Worm (Caenorhabditis elegans) whole organism, young adult: Measurements from ENCODE around the gene F58E6.5.

ENCODE experiments used
- F10E7.11 ChIP-seq: sonication (generic microtip); optimal IDR thresholded peaks from 2 replicates; lab custom pipeline; 2017; ENCODE audit warnings: mild to moderate bottlenecking, missing genetic modification characterization, moderate library complexity, missing compliant biosample characterization
- F22D6.2 ChIP-seq: sonication (generic microtip); optimal IDR thresholded peaks from 2 replicates; lab custom pipeline; 2016; ENCODE audit warnings: mild to moderate bottlenecking, missing genetic modification characterization, missing compliant biosample characterization
- F39B2.1 ChIP-seq: fragments of 200-800 bp; sonication (Bioruptor generic); IDR thresholded peaks from 2 replicates; pipeline ENCODE4 v1.3.6; 2022; ENCODE audit warnings: missing genetic modification reagents, missing genetic modification characterization, missing compliant biosample characterization
- F52B5.7 ChIP-seq: sonication (generic microtip); optimal IDR thresholded peaks from 2 replicates; lab custom pipeline; 2016; ENCODE audit warnings: mild to moderate bottlenecking, missing genetic modification characterization, missing compliant biosample characterization
- F55B11.4 ChIP-seq: sonication (generic microtip); optimal IDR thresholded peaks from 2 replicates; lab custom pipeline; 2016; ENCODE audit warnings: missing compliant biosample characterization, missing genetic modification characterization, borderline replicate concordance; ENCODE audit not compliant: insufficient read depth
- F57C9.4 ChIP-seq: sonication (generic microtip); optimal IDR thresholded peaks from 2 replicates; lab custom pipeline; 2017; ENCODE audit warnings: mild to moderate bottlenecking, missing genetic modification characterization, missing compliant biosample characterization
- K11D2.4 ChIP-seq: fragments of 200-800 bp; sonication (Bioruptor generic); IDR thresholded peaks from 2 replicates; pipeline ENCODE4 v1.3.6; 2022; ENCODE audit warnings: missing genetic modification reagents, missing genetic modification characterization, missing compliant biosample characterization
- Y53F4B.3 ChIP-seq: fragments of 200-800 bp; sonication (Bioruptor generic); IDR thresholded peaks from 2 replicates; pipeline ENCODE4 v1.3.6; 2022; ENCODE audit warnings: missing genetic modification reagents, missing genetic modification characterization, missing compliant biosample characterization
- Y53G8AR.9 ChIP-seq: fragments of 200-800 bp; sonication (Bioruptor generic); conservative IDR thresholded peaks from 2 replicates; pipeline ENCODE4 v1.3.6; 2022; ENCODE audit warnings: missing genetic modification reagents, missing genetic modification characterization, missing compliant biosample characterization
- Y67H2A.10 ChIP-seq: fragments of 200-800 bp; sonication (Bioruptor generic); conservative IDR thresholded peaks from 2 replicates; pipeline ENCODE4 v1.3.6; 2022; ENCODE audit warnings: missing genetic modification reagents, missing genetic modification characterization, missing compliant biosample characterization
- Y79H2A.3 ChIP-seq: fragments of 200-800 bp; sonication (Bioruptor generic); conservative IDR thresholded peaks from 2 replicates; pipeline ENCODE4 v1.3.6; 2022; ENCODE audit warnings: missing genetic modification reagents, missing genetic modification characterization, missing compliant biosample characterization
- Y95B8A.8 ChIP-seq: fragments of 200-800 bp; sonication (Bioruptor generic); IDR thresholded peaks from 2 replicates; pipeline ENCODE4 v1.3.6; 2022; ENCODE audit warnings: missing genetic modification reagents, missing genetic modification characterization, missing compliant biosample characterization
- ZK185.1 ChIP-seq: sonication (generic microtip); optimal IDR thresholded peaks from 2 replicates; lab custom pipeline; 2016; ENCODE audit warnings: mild to moderate bottlenecking, missing genetic modification characterization, missing compliant biosample characterization; ENCODE audit not compliant: poor library complexity, severe bottlenecking
- aptf-2 ChIP-seq: fragments of 200-800 bp; sonication (Bioruptor generic); conservative IDR thresholded peaks from 2 replicates; pipeline ENCODE4 v1.3.6; 2022; ENCODE audit warnings: missing genetic modification reagents, missing genetic modification characterization, missing compliant biosample characterization
- aptf-3 ChIP-seq: fragments of 200-800 bp; sonication (Bioruptor generic); IDR thresholded peaks from 2 replicates; pipeline ENCODE4 v1.3.6; 2022; ENCODE audit warnings: missing genetic modification characterization, missing compliant biosample characterization
- ccch-3 ChIP-seq: fragments of 200-800 bp; sonication (Bioruptor generic); optimal IDR thresholded peaks from 2 replicates; lab custom pipeline; 2018; ENCODE audit warnings: mild to moderate bottlenecking, missing genetic modification characterization, missing compliant biosample characterization
- cebp-2 ChIP-seq: fragments of 200-800 bp; sonication (Bioruptor generic); IDR thresholded peaks from 2 replicates; pipeline ENCODE4 v1.3.6; 2022; ENCODE audit warnings: missing genetic modification characterization, missing compliant biosample characterization
- ceh-27 ChIP-seq: fragments of 200-800 bp; sonication (Bioruptor generic); optimal IDR thresholded peaks from 2 replicates; lab custom pipeline; 2018; ENCODE audit warnings: mild to moderate bottlenecking, missing genetic modification characterization, moderate library complexity, missing compliant biosample characterization
- ceh-58 ChIP-seq: fragments of 200-800 bp; sonication (Bioruptor generic); IDR thresholded peaks from 2 replicates; pipeline ENCODE4 v1.3.6; 2022; ENCODE audit warnings: missing genetic modification characterization, missing compliant biosample characterization
- ceh-91 ChIP-seq: fragments of 200-800 bp; sonication (Bioruptor generic); IDR thresholded peaks from 2 replicates; pipeline ENCODE4 v1.3.6; 2022; ENCODE audit warnings: missing genetic modification reagents, missing genetic modification characterization, missing compliant biosample characterization
- dox-1 ChIP-seq: fragments of 200-800 bp; sonication (Bioruptor generic); IDR thresholded peaks from 2 replicates; pipeline ENCODE4 v1.3.6; 2022; ENCODE audit warnings: missing genetic modification reagents, missing genetic modification characterization, missing compliant biosample characterization
- egl-18 ChIP-seq: fragments of 200-800 bp; sonication (Bioruptor generic); IDR thresholded peaks from 2 replicates; pipeline ENCODE4 v1.3.6; 2022; ENCODE audit warnings: missing genetic modification reagents, missing genetic modification characterization, missing compliant biosample characterization
- ekl-4 ChIP-seq: fragments of 200-800 bp; sonication (Bioruptor generic); IDR thresholded peaks from 2 replicates; pipeline ENCODE4 v1.3.6; 2022; ENCODE audit warnings: missing genetic modification reagents, missing genetic modification characterization, missing compliant biosample characterization
- fkh-3 ChIP-seq: sonication (generic microtip); optimal IDR thresholded peaks from 2 replicates; lab custom pipeline; 2016; ENCODE audit warnings: mild to moderate bottlenecking, missing genetic modification characterization, missing compliant biosample characterization
- gei-17 ChIP-seq: fragments of 200-800 bp; sonication (Bioruptor generic); optimal IDR thresholded peaks from 2 replicates; lab custom pipeline; 2018; ENCODE audit warnings: mild to moderate bottlenecking, missing genetic modification characterization, missing compliant biosample characterization
- hlh-12 ChIP-seq: sonication (generic microtip); optimal IDR thresholded peaks from 2 replicates; lab custom pipeline; 2016; ENCODE audit warnings: missing genetic modification characterization, missing compliant biosample characterization
- let-607 ChIP-seq, 2 experiments: fragments of 200-800 bp in 1 of 2; sonication (Bioruptor generic) in 1 of 2; sonication (generic microtip) in 1 of 2; optimal IDR thresholded peaks; 2 replicates each; lab custom pipeline; 2016 to 2018; ENCODE audit warnings: mild to moderate bottlenecking in 2 of 2, missing compliant biosample characterization in 2 of 2, missing genetic modification characterization in 2 of 2, moderate library complexity in 2 of 2, missing genotype in 1 of 2
- lin-35 ChIP-seq, 3 experiments: fragments of 150-350 bp in 2 of 3; sonication (generic microtip) in 1 of 3; optimal IDR thresholded peaks; 2 replicates each; lab custom pipeline; 2014 to 2018; ENCODE audit warnings: missing biosample characterization in 3 of 3, missing genetic modification characterization in 3 of 3, missing genetic modification reagents in 3 of 3
- lin-54 ChIP-seq: fragments of 200-800 bp; sonication (Bioruptor generic); optimal IDR thresholded peaks from 2 replicates; lab custom pipeline; 2018; ENCODE audit warnings: mild to moderate bottlenecking, missing genetic modification characterization, missing compliant biosample characterization
- lir-1 ChIP-seq: fragments of 200-800 bp; sonication (Bioruptor generic); conservative IDR thresholded peaks from 2 replicates; pipeline ENCODE4 v1.3.6; 2022; ENCODE audit warnings: missing genetic modification reagents, missing genetic modification characterization, missing compliant biosample characterization
- lsl-1 ChIP-seq: fragments of 200-800 bp; sonication (Bioruptor generic); optimal IDR thresholded peaks from 2 replicates; lab custom pipeline; 2018; ENCODE audit warnings: mild to moderate bottlenecking, missing genetic modification characterization, moderate library complexity, missing compliant biosample characterization
- mxl-1 ChIP-seq: sonication (generic microtip); optimal IDR thresholded peaks from 2 replicates; lab custom pipeline; 2016; ENCODE audit warnings: missing genetic modification characterization, missing compliant biosample characterization
- nfya-2 ChIP-seq: fragments of 200-800 bp; sonication (Bioruptor generic); IDR thresholded peaks from 2 replicates; pipeline ENCODE4 v1.3.6; 2022; ENCODE audit warnings: missing genetic modification reagents, missing genetic modification characterization, missing compliant biosample characterization
- nhr-179 ChIP-seq: sonication (generic microtip); optimal IDR thresholded peaks from 2 replicates; lab custom pipeline; 2016; ENCODE audit warnings: mild to moderate bottlenecking, missing genetic modification characterization, missing compliant biosample characterization
- nhr-27 ChIP-seq: fragments of 200-800 bp; sonication (Bioruptor generic); optimal IDR thresholded peaks from 2 replicates; lab custom pipeline; 2018; ENCODE audit warnings: mild to moderate bottlenecking, missing genetic modification characterization, moderate library complexity, missing compliant biosample characterization
- rpc-1 ChIP-seq, 2 experiments: fragments of 150-350 bp in 1 of 2; sonication (generic microtip) in 1 of 2; optimal IDR thresholded peaks; 2 replicates each; lab custom pipeline; 2014 to 2018; ENCODE audit warnings: missing biosample characterization in 1 of 2, missing genetic modification characterization in 1 of 2, missing genetic modification reagents in 1 of 2, missing genotype in 1 of 2
- sdz-38 ChIP-seq: sonication (generic microtip); optimal IDR thresholded peaks from 2 replicates; lab custom pipeline; 2016; ENCODE audit warnings: missing genotype, missing genetic modification characterization, missing compliant biosample characterization
- sea-2 ChIP-seq: fragments of 200-800 bp; sonication (Bioruptor generic); IDR thresholded peaks from 2 replicates; pipeline ENCODE4 v1.3.6; 2022; ENCODE audit warnings: missing genetic modification characterization, missing compliant biosample characterization
- snpc-1.1 ChIP-seq: sonication (generic microtip); optimal IDR thresholded peaks from 2 replicates; lab custom pipeline; 2017; ENCODE audit warnings: missing genetic modification characterization, mild to moderate bottlenecking, missing compliant biosample characterization, antibody characterized with exemption, moderate library complexity, missing genotype, missing genetic modification reagents; ENCODE audit not compliant: insufficient read depth
- somi-1 ChIP-seq: fragments of 200-800 bp; sonication (Bioruptor generic); optimal IDR thresholded peaks from 2 replicates; lab custom pipeline; 2018; ENCODE audit warnings: mild to moderate bottlenecking, missing genetic modification characterization, missing compliant biosample characterization
- tbp1 ChIP-seq: fragments of 200-800 bp; sonication (Bioruptor generic); optimal IDR thresholded peaks from 2 replicates; lab custom pipeline; 2018; ENCODE audit warnings: mild to moderate bottlenecking, missing genetic modification characterization, missing compliant biosample characterization
- tbx-9 ChIP-seq: sonication (generic microtip); optimal IDR thresholded peaks from 2 replicates; lab custom pipeline; 2016; ENCODE audit warnings: borderline replicate concordance, missing genetic modification characterization, inconsistent platforms, missing compliant biosample characterization
- tlf-1 ChIP-seq: fragments of 200-800 bp; sonication (Bioruptor generic); optimal IDR thresholded peaks from 2 replicates; lab custom pipeline; 2018; ENCODE audit warnings: mild to moderate bottlenecking, missing genetic modification characterization, missing compliant biosample characterization
- xnd-1 ChIP-seq: sonication (generic microtip); optimal IDR thresholded peaks from 2 replicates; lab custom pipeline; 2016; ENCODE audit warnings: missing genotype, missing genetic modification reagents, missing genetic modification characterization, missing compliant biosample characterization
- zim-3 ChIP-seq: sonication (generic microtip); optimal IDR thresholded peaks from 2 replicates; lab custom pipeline; 2017; ENCODE audit warnings: mild to moderate bottlenecking, missing genetic modification characterization, moderate library complexity, missing compliant biosample characterization
- ztf-3 ChIP-seq: fragments of 200-800 bp; sonication (Bioruptor generic); optimal IDR thresholded peaks from 2 replicates; lab custom pipeline; 2018; ENCODE audit warnings: mild to moderate bottlenecking, missing genetic modification characterization, missing compliant biosample characterization
- ztf-6 ChIP-seq: fragments of 200-800 bp; sonication (Bioruptor generic); IDR thresholded peaks from 2 replicates; pipeline ENCODE4 v1.3.6; 2022; ENCODE audit warnings: missing genetic modification reagents, missing genetic modification characterization, missing compliant biosample characterization

F58E6.5 gene

ce11 chrV:9789657-9790261 is 35.4 kb upstream of the F58E6.5 start, which contains the start of gene ztf-7 (continued):
- no peak for TF ChIP-seq Y79H2A.3 (GFP tag; lab: Robert Waterston, UW)
- TF ChIP-seq K11D2.4 (GFP tag; lab: Robert Waterston, UW), result peak; percentile 96
- no peak for TF ChIP-seq tbx-9 (tag; lab: Kevin White, UChicago)
- no peak for TF ChIP-seq xnd-1 (tag; lab: Kevin White, UChicago)
- no peak for TF ChIP-seq hlh-12 (tag; lab: Kevin White, UChicago)
- TF ChIP-seq ccch-3 (GFP tag; lab: Kevin White, UChicago), result no peak
- TF ChIP-seq rpc-1 (optimal IDR thresholded peaks at IDR 0.05; lab: Kevin White, UChicago), result no peak
- no peak for TF ChIP-seq rpc-1 (tag; optimal IDR thresholded peaks at IDR 0.05; lab: Kevin White, UChicago)
- peak; percentile 68 for TF ChIP-seq lsl-1
- peak; percentile 65; the same call in 1 of the 2 replicates for TF ChIP-seq cebp-2 (GFP tag; lab: Robert Waterston, UW)
- peak in 1 of 3 experiments; percentile 87 for TF ChIP-seq lin-35 (GFP tag; optimal IDR thresholded peaks at IDR 0.05; lab: Kevin White, UChicago)
- no peak for TF ChIP-seq F10E7.11 (tag; lab: Kevin White, UChicago)
- peak; percentile 89 for TF ChIP-seq lir-1 (GFP tag; lab: Robert Waterston, UW)
- peak; percentile 95 for TF ChIP-seq Y53G8AR.9 (GFP tag; lab: Robert Waterston, UW)
- peak; percentile 37; the same call in 1 of the 2 replicates for TF ChIP-seq ceh-91 (GFP tag; lab: Robert Waterston, UW)
- TF ChIP-seq ZK185.1 (tag; lab: Kevin White, UChicago), result peak; percentile 78
- peak; percentile 97 to 98 for TF ChIP-seq let-607 (tag; optimal IDR thresholded peaks at IDR 0.05; lab: Kevin White, UChicago)
- no peak for TF ChIP-seq nhr-179 (tag; lab: Kevin White, UChicago)
- TF ChIP-seq sea-2, result peak; percentile 70; the same call in 1 of the 2 replicates
- peak; percentile 92 for TF ChIP-seq somi-1 (GFP tag; lab: Kevin White, UChicago)
- TF ChIP-seq zim-3, result no peak
- no peak for TF ChIP-seq nfya-2 (GFP tag; lab: Robert Waterston, UW)
- peak; percentile 97 for TF ChIP-seq tlf-1 (GFP tag; lab: Kevin White, UChicago)
- TF ChIP-seq nhr-27 (tag; lab: Kevin White, UChicago), result peak; percentile 8
- no peak for TF ChIP-seq mxl-1 (tag; lab: Kevin White, UChicago)
- 0 out of 2 replicates have a peak, but pooled peaks have one; percentile 42 for TF ChIP-seq ztf-6 (GFP tag; lab: Robert Waterston, UW)
- 0 out of 2 replicates have a peak, but pooled peaks have one; percentile 20 for TF ChIP-seq aptf-2 (GFP tag; lab: Robert Waterston, UW)
- TF ChIP-seq ztf-3 (GFP tag; lab: Kevin White, UChicago), result peak; percentile 75
- TF ChIP-seq F52B5.7, result peak; percentile 31
- no peak for TF ChIP-seq Y53F4B.3 (GFP tag; lab: Robert Waterston, UW)
- TF ChIP-seq Y67H2A.10 (GFP tag; lab: Robert Waterston, UW), result peak; percentile 81
- peak; percentile 89 for TF ChIP-seq gei-17 (GFP tag; lab: Kevin White, UChicago)
- peak; percentile 73 for TF ChIP-seq tbp1 (GFP tag; lab: Kevin White, UChicago)
- TF ChIP-seq lin-54 (GFP tag; lab: Kevin White, UChicago), result peak; percentile 91
- TF ChIP-seq F57C9.4 (tag; lab: Kevin White, UChicago), result no peak
- no peak for TF ChIP-seq fkh-3
- no peak for TF ChIP-seq F55B11.4 (tag; lab: Kevin White, UChicago)
- TF ChIP-seq sdz-38 (tag; lab: Kevin White, UChicago), result no peak
- no peak for TF ChIP-seq snpc-1.1
- TF ChIP-seq egl-18 (GFP tag; lab: Robert Waterston, UW), result 0 out of 2 replicates have a peak, but pooled peaks have one; percentile 64
- TF ChIP-seq ekl-4 (GFP tag; lab: Robert Waterston, UW), result peak; percentile 96
- peak; percentile 97 for TF ChIP-seq ceh-27 (GFP tag; lab: Kevin White, UChicago)
- no peak for TF ChIP-seq F39B2.1 (GFP tag; lab: Robert Waterston, UW)
- peak; percentile 90 for TF ChIP-seq Y95B8A.8 (GFP tag; lab: Robert Waterston, UW)
- TF ChIP-seq F22D6.2, result peak; percentile 87
- peak; percentile 98 for TF ChIP-seq dox-1 (GFP tag; lab: Robert Waterston, UW)
- TF ChIP-seq aptf-3 (GFP tag; lab: Robert Waterston, UW), result no peak
- no peak for TF ChIP-seq ceh-58 (GFP tag; lab: Robert Waterston, UW)
